Worm (Caenorhabditis elegans): ENCODE measurements around the gene npr-21.

DNA sequence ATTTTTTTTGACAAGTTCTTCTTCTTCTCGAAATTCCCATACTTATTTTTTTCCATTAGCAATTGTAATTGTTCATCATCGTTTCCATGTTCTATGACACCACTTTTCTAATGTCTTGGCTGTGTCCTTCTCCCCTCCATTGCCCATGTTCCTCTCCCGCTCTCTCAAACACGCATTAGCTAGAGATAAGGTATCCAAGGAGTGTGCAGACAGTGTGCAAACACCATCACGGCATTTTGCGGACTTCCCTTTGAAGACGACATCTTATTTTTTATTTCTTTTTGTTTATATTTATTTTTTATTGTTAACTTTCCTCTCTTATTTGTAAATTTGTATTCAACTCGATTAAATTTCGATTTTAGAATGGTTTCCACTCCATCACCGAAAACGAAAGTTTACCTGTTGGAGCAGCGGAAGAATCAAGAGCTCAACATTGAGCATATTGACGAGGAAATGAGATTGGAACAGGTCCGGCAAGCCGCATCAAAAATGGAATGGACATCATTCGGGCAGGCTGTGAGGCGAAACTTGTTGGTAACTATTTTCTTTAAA, 6.5 kb downstream of the npr-21 start, which contains the start of gene mdt-1.2:
- peak; percentile 91 for TF ChIP-seq pha-4 (tag; optimal IDR thresholded peaks at IDR 0.05)
- TF ChIP-seq lin-39 (tag; optimal IDR thresholded peaks at IDR 0.05) = peak; percentile 62
- TF ChIP-seq zag-1 (tag; optimal IDR thresholded peaks at IDR 0.05) = no peak

Data from whole organism, L3 larva.